Fruit fly (Drosophila melanogaster): ENCODE results near the gene Dys.

- TF ChIP-seq rn (GFP tag; IDR thresholded peaks at IDR 0.05) (peak; percentile 44; the same call in 1 of the 2 replicates), D1 (tag; optimal IDR thresholded peaks at IDR 0.05) (no peak), EcR (GFP tag; optimal IDR thresholded peaks at IDR 0.05) (peak; percentile 61), CG32121 (GFP tag; IDR thresholded peaks at IDR 0.05) (peak; percentile 55), CG17806 (tag; optimal IDR thresholded peaks at IDR 0.05) (peak; percentile 57), CG15710 (tag; optimal IDR thresholded peaks at IDR 0.05) (peak; percentile 65), CG14655 (GFP tag; optimal IDR thresholded peaks at IDR 0.05) (peak; percentile 76), Pif1B (GFP tag; optimal IDR thresholded peaks at IDR 0.05) (peak; percentile 57), CG34367 (tag; optimal IDR thresholded peaks at IDR 0.05) (peak; percentile 57), Ets98B (GFP tag; IDR thresholded peaks at IDR 0.05) (peak; percentile 65), CG12605 (GFP tag; IDR thresholded peaks at IDR 0.05) (peak; percentile 51; the same call in 1 of the 2 replicates), fd96Ca (GFP tag; IDR thresholded peaks at IDR 0.05) (peak; percentile 76)
Observed at dm6 chr3R:19623606-19624005, 162.7 kb downstream of the Dys start.

Measured in whole organism, pupa.